Fruit fly (Drosophila melanogaster): ENCODE data around the gene Orc5.

Orc5 gene

DNA sequence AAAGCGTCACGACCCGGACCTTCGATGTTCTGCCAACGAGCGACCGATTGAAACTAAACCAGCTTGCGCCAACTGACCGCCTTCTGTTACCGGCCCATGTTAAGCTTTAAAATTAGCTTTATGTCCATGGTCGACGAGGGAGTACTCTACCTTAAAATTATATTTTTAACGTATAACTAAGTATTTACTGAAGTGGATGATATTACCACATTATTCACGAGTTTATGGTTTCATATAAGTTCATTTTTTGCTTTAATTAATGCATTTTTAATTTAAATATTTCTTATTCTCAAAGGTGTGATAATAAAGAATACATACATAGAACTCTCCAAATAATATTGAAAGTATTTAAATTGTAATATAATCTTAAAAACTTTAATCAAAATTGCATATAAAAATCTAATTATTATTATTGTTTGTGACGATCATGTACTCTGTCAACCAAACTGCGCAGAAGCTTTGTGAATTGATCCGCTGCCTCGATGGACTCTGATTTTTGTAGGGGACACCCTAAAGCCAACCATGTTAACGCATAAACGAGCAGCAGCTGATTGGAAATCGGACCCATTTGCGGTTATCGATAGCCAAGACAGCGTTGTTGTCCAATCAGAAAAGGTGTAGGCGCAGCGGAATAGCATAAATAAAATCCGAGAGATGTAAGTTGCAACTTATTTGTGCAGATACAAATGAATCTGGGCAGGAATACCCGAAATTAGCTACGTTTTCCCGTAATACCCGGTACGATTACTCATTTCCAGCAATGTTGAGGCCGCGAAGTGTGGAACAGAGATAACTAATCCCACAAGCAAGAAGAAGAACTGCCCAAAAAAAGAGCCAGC is 49.3 kb upstream of the Orc5 start, which contains the start of the genes CG9008 and p38b (continued):
- TF ChIP-seq stwl (tag; optimal IDR thresholded peaks at IDR 0.05): peak; percentile 58
- TF ChIP-seq emc (GFP tag; optimal IDR thresholded peaks at IDR 0.05): no peak
- TF ChIP-seq pho (GFP tag; optimal IDR thresholded peaks at IDR 0.05): peak; percentile 41
- TF ChIP-seq org-1 (GFP tag; optimal IDR thresholded peaks at IDR 0.05): peak; percentile 71
- no peak for TF ChIP-seq da (GFP tag; optimal IDR thresholded peaks at IDR 0.05)
- peak; percentile 35 for TF ChIP-seq CG4854 (GFP tag; optimal IDR thresholded peaks at IDR 0.05)
- TF ChIP-seq Hr51 (GFP tag; optimal IDR thresholded peaks at IDR 0.05): peak; percentile 26 to 91
- TF ChIP-seq CG3065 (GFP tag; optimal IDR thresholded peaks at IDR 0.05): peak; percentile 27
- peak; percentile 19 for TF ChIP-seq Dad (GFP tag; optimal IDR thresholded peaks at IDR 0.05)
- TF ChIP-seq CG30431 (GFP tag; optimal IDR thresholded peaks at IDR 0.05): peak; percentile 46
- no peak for TF ChIP-seq CG3838 (GFP tag; optimal IDR thresholded peaks at IDR 0.05)
- peak; percentile 56; the same call in 1 of the 2 replicates for TF ChIP-seq CG10366 (GFP tag; IDR thresholded peaks at IDR 0.05)
- peak; percentile 49 for TF ChIP-seq psq (GFP tag; optimal IDR thresholded peaks at IDR 0.05)
- TF ChIP-seq luna (GFP tag; optimal IDR thresholded peaks at IDR 0.05): no peak
- TF ChIP-seq HHEX (GFP tag; optimal IDR thresholded peaks at IDR 0.05): peak; percentile 80
- TF ChIP-seq Asciz (GFP tag; optimal IDR thresholded peaks at IDR 0.05): peak; percentile 73
- peak; percentile 31 for TF ChIP-seq CG18011 (GFP tag; optimal IDR thresholded peaks at IDR 0.05)
- TF ChIP-seq fu2 (GFP tag; optimal IDR thresholded peaks at IDR 0.05): no peak
- TF ChIP-seq gce (GFP tag; IDR thresholded peaks at IDR 0.05): no peak
- no peak for TF ChIP-seq lov (optimal IDR thresholded peaks at IDR 0.05)
- TF ChIP-seq lov (GFP tag; IDR thresholded peaks at IDR 0.05): no peak
- TF ChIP-seq shn (GFP tag; optimal IDR thresholded peaks at IDR 0.05): no peak
- peak; percentile 42 for TF ChIP-seq CG8359 (GFP tag; optimal IDR thresholded peaks at IDR 0.05; ENCODE audit: borderline replicate concordance)
- TF ChIP-seq Kr (GFP tag; optimal IDR thresholded peaks at IDR 0.05): no peak
- peak; percentile 57 for TF ChIP-seq CG15514 (GFP tag; optimal IDR thresholded peaks at IDR 0.05)
- TF ChIP-seq CG15479 (GFP tag; optimal IDR thresholded peaks at IDR 0.05): no peak
- TF ChIP-seq Adf1 (GFP tag; IDR thresholded peaks at IDR 0.05): peak; percentile 23; the same call in 1 of the 2 replicates
- TF ChIP-seq CG11398 (GFP tag; optimal IDR thresholded peaks at IDR 0.05): no peak
- peak; percentile 85 for TF ChIP-seq bcd (GFP tag; optimal IDR thresholded peaks at IDR 0.05)
- peak; percentile 30 for TF ChIP-seq cato (GFP tag; optimal IDR thresholded peaks at IDR 0.05; ENCODE audit: borderline replicate concordance)
- TF ChIP-seq HLH3B (GFP tag; IDR thresholded peaks at IDR 0.05): peak; percentile 65; the same call in 1 of the 2 replicates
- TF ChIP-seq ftz-f1 (GFP tag; optimal IDR thresholded peaks at IDR 0.05): no peak
- no peak for TF ChIP-seq Rx (GFP tag; IDR thresholded peaks at IDR 0.05)
- TF ChIP-seq twi (tag; optimal IDR thresholded peaks at IDR 0.05): peak; percentile 68
- TF ChIP-seq unc-4 (GFP tag; IDR thresholded peaks at IDR 0.05; ENCODE audit: partially characterized antibody): peak; percentile 51
- TF ChIP-seq zf30C (GFP tag; optimal IDR thresholded peaks at IDR 0.05): no peak
- peak; percentile 75 for TF ChIP-seq CG6765 (GFP tag; optimal IDR thresholded peaks at IDR 0.05)
- TF ChIP-seq YL-1 (GFP tag; optimal IDR thresholded peaks at IDR 0.05): peak; percentile 47
- TF ChIP-seq sens (GFP tag): peak; percentile 79
- peak; percentile 5 for TF ChIP-seq Hey (tag; optimal IDR thresholded peaks at IDR 0.05)
- TF ChIP-seq ham (GFP tag; IDR thresholded peaks at IDR 0.05): 0 out of 2 replicates have a peak, but pooled peaks have one; percentile 8
- TF ChIP-seq CG12769 (tag; optimal IDR thresholded peaks at IDR 0.05): no peak
- no peak for TF ChIP-seq CG3726 (GFP tag; IDR thresholded peaks at IDR 0.05)
- no peak for TF ChIP-seq hb (GFP tag; IDR thresholded peaks at IDR 0.05; ENCODE audit: partially characterized antibody)
- TF ChIP-seq CG11696 (GFP tag; IDR thresholded peaks at IDR 0.05): no peak
- no peak for TF ChIP-seq Camta (GFP tag; optimal IDR thresholded peaks at IDR 0.05)
- peak; percentile 33 for TF ChIP-seq Elba2 (GFP tag; optimal IDR thresholded peaks at IDR 0.05)
- peak; percentile 90 for TF ChIP-seq CG10274 (GFP tag; optimal IDR thresholded peaks at IDR 0.05)
- no peak for TF ChIP-seq CG17568 (GFP tag; optimal IDR thresholded peaks at IDR 0.05)

Data from whole organism, embryonic.